Worm (Caenorhabditis elegans): ENCODE data around the gene F56A8.4.

ce11 chrIII:13267046-13267445 lies 4.0 kb downstream of the F56A8.4 start:
- no peak for TF ChIP-seq elt-1 (tag; optimal IDR thresholded peaks at IDR 0.05)
- no peak for TF ChIP-seq nfya-1 (tag; optimal IDR thresholded peaks at IDR 0.05; ENCODE audit: insufficient read depth)
- TF ChIP-seq nhr-76 (tag; optimal IDR thresholded peaks at IDR 0.05) = no peak
- no peak for TF ChIP-seq ztf-4 (tag; optimal IDR thresholded peaks at IDR 0.05)
- no peak for TF ChIP-seq ama-1 (optimal IDR thresholded peaks at IDR 0.05)
- TF ChIP-seq nhr-28 (tag; optimal IDR thresholded peaks at IDR 0.05) = no peak
